Worm (Caenorhabditis elegans): ENCODE data around the gene sru-2.

Gene sru-2

DNA sequence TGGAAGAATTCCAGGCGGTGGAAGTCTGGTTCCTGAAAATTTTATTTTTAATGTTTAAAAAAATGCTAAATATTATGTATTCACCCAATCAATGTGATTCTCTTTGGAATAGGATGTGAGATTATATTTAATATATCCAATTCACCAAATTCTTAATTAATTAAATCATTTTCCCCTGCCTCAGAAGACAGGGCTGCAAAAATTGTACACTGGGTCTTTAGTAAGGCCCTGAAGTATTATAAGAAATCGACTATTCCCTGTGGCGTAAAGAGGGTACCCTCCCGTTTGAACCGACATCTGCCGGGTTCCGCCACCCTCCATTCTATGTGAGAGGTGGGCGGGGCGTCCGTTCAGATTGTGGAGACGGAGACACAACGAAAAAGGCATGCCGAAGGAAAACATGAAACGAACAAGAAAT lies 25.2 kb downstream of the sru-2 start:
- no peak for TF ChIP-seq cog-1 (tag; optimal IDR thresholded peaks at IDR 0.05)
- TF ChIP-seq med-1 (GFP tag; optimal IDR thresholded peaks at IDR 0.05; ENCODE audit: insufficient read depth), result no peak
- no peak for TF ChIP-seq flt-1 (GFP tag; IDR thresholded peaks at IDR 0.05)
- TF ChIP-seq tab-1 (GFP tag; IDR thresholded peaks at IDR 0.05), result no peak
- TF ChIP-seq klf-2 (GFP tag; conservative IDR thresholded peaks at IDR 0.05), result no peak
- TF ChIP-seq T22C8.4 (GFP tag; IDR thresholded peaks at IDR 0.05), result no peak
- TF ChIP-seq ztf-29 (GFP tag; IDR thresholded peaks at IDR 0.05), result no peak
- TF ChIP-seq ref-1 (GFP tag; conservative IDR thresholded peaks at IDR 0.05), result no peak
- no peak for TF ChIP-seq ztf-23 (GFP tag; IDR thresholded peaks at IDR 0.05)

DNA sequence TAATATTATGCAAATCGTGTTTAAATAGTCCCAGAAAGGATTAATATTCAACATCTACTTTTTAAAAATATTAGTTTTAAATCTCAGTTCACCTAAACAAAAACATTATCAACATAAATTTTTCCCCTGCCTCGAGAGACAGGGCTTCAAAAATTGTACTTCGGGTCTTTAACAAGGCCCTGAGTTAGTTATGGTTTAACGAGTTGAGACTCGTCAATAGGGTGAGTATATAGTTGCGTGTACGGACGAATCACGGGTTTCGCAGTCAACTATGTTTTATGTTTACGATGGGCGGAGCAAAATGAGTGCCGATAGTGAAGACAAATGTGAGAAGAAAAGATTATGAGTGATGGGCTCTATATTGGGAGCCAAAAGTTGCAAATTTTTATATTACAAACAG lies 25.6 kb downstream of the sru-2 start:
- TF ChIP-seq tab-1 (GFP tag; IDR thresholded peaks at IDR 0.05) (no peak), T22C8.4 (GFP tag; IDR thresholded peaks at IDR 0.05) (no peak), med-1 (GFP tag; optimal IDR thresholded peaks at IDR 0.05; ENCODE audit: insufficient read depth) (no peak), ztf-29 (GFP tag; IDR thresholded peaks at IDR 0.05) (no peak), cog-1 (tag; optimal IDR thresholded peaks at IDR 0.05) (no peak), klf-2 (GFP tag; conservative IDR thresholded peaks at IDR 0.05) (no peak), ztf-23 (GFP tag; IDR thresholded peaks at IDR 0.05) (no peak), flt-1 (GFP tag; IDR thresholded peaks at IDR 0.05) (no peak), ref-1 (GFP tag; conservative IDR thresholded peaks at IDR 0.05) (no peak)

DNA sequence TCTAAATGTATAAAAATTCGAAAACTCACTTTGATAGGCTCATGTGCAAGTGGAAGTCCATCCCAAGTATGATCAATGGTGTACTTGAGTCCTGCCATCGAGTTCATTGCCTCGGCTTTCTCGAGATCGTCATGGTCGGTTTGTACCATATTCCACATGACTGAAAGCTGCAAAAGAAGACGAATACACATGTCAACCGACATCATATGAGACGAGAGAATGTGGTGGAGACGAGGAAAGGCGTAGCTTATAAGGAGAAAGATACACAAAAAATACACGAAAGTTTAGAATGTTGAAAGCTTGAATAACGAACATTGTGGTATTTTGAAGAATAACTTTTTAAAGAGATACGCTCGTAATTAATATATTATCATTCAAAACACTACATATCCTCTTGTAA lies 26.8 kb downstream of the sru-2 start, which contains the start of gene C33A12.3:
TSS of gene C33A12.3 (minus strand) at position 167 of the 400 bp plus-strand sequence.
- TF ChIP-seq T22C8.4 (GFP tag; IDR thresholded peaks at IDR 0.05) (no peak), tab-1 (GFP tag; IDR thresholded peaks at IDR 0.05) (no peak), ref-1 (GFP tag; conservative IDR thresholded peaks at IDR 0.05) (no peak), med-1 (GFP tag; optimal IDR thresholded peaks at IDR 0.05; ENCODE audit: insufficient read depth) (no peak), klf-2 (GFP tag; conservative IDR thresholded peaks at IDR 0.05) (no peak), ztf-29 (GFP tag; IDR thresholded peaks at IDR 0.05) (no peak), ztf-23 (GFP tag; IDR thresholded peaks at IDR 0.05) (no peak), flt-1 (GFP tag; IDR thresholded peaks at IDR 0.05) (no peak), cog-1 (tag; optimal IDR thresholded peaks at IDR 0.05) (no peak)

DNA sequence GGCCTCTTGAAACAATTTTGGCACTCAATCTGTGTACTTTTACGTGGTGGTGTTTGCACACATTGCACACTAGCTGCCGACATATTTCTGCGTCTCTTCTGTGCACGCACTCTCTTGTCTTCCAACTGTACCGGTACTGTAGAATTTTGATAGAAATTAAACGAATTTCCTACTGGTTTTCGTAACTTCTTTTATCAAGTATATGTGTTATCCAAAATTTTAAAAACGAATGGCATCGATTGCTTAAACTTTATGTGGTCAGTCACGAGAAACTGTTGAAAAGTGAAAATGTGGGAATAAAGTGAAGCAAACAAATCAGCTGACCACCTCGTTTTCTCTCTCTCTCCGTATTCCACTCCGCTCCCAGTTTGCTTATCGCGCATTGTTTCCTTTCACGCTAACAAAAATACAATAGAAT lies 27.3 kb downstream of the sru-2 start:
- no peak for TF ChIP-seq med-1 (GFP tag; optimal IDR thresholded peaks at IDR 0.05; ENCODE audit: insufficient read depth)
- TF ChIP-seq klf-2 (GFP tag; conservative IDR thresholded peaks at IDR 0.05), result no peak
- TF ChIP-seq tab-1 (GFP tag; IDR thresholded peaks at IDR 0.05), result no peak
- TF ChIP-seq ref-1 (GFP tag; conservative IDR thresholded peaks at IDR 0.05), result no peak
- TF ChIP-seq ztf-23 (GFP tag; IDR thresholded peaks at IDR 0.05), result no peak
- no peak for TF ChIP-seq T22C8.4 (GFP tag; IDR thresholded peaks at IDR 0.05)
- TF ChIP-seq ztf-29 (GFP tag; IDR thresholded peaks at IDR 0.05), result no peak
- no peak for TF ChIP-seq flt-1 (GFP tag; IDR thresholded peaks at IDR 0.05)
- no peak for TF ChIP-seq cog-1 (tag; optimal IDR thresholded peaks at IDR 0.05)

DNA sequence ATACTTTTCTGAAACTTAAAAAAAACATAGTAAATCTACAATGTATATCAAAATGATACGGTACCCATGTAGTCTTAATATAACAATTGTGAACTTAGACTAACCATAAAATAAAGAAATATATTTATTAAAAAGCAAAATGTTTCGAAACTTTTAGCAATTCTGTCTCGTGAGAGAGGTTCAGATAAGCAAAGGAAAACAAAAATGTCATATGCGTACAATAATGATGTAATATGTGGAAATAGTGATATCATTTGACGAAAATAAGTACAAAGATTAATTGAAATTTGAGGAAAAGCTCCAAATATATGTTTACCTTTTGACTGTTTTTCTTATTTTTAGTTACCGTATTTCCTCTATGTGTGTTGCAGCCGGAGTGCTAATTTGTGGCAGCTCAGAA lies 28.1 kb downstream of the sru-2 start:
- TF ChIP-seq cog-1 (tag; optimal IDR thresholded peaks at IDR 0.05) (no peak), T22C8.4 (GFP tag; IDR thresholded peaks at IDR 0.05) (no peak), med-1 (GFP tag; optimal IDR thresholded peaks at IDR 0.05; ENCODE audit: insufficient read depth) (no peak), ztf-23 (GFP tag; IDR thresholded peaks at IDR 0.05) (no peak), ref-1 (GFP tag; conservative IDR thresholded peaks at IDR 0.05) (no peak), tab-1 (GFP tag; IDR thresholded peaks at IDR 0.05) (no peak), ztf-29 (GFP tag; IDR thresholded peaks at IDR 0.05) (no peak), klf-2 (GFP tag; conservative IDR thresholded peaks at IDR 0.05) (no peak), flt-1 (GFP tag; IDR thresholded peaks at IDR 0.05) (no peak)

DNA sequence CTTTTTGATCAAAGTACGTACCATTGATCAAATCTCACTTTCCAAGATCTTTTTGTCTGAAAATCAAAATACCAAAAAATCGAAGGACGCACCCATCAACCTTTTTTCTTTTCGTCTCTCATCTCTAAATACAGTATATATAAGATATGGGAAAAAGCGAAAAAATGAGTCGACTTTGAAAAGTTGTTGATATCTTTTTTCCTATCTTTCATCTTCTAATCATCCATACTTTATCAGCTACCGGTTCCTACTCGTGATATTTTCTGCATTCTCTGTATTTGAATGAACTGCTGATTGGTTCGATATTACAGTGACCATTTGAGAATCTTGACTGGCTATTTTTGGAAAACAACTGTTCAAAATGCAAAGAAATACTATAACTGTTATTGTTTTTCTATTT lies 30.8 kb downstream of the sru-2 start, which contains the start of gene C33A12.19:
TSS of gene C33A12.19 (plus strand) at position 169 of the 400 bp plus-strand sequence.
- no peak for TF ChIP-seq T22C8.4 (GFP tag; IDR thresholded peaks at IDR 0.05)
- no peak for TF ChIP-seq med-1 (GFP tag; optimal IDR thresholded peaks at IDR 0.05; ENCODE audit: insufficient read depth)
- no peak for TF ChIP-seq ref-1 (GFP tag; conservative IDR thresholded peaks at IDR 0.05)
- TF ChIP-seq flt-1 (GFP tag; IDR thresholded peaks at IDR 0.05), result no peak

DNA sequence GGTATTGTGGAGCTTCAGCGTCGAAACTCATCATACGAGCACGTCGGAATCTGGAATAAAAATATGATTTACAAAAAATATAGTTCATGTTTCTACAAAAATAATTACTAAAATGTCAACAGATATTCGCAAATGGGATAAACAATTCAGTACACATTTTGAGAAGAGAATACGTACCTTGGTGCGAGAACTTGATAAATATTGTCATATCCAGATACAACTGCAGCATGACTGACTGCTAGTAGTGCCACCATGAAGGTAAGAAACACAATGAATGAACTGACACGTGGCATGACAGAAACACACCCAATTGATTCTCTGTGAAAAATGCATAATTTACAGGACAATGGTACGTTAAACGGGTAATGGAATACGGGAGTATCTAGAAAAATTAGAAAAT lies 32.5 kb downstream of the sru-2 start, which contains the start of gene nlp-35:
TSS of gene nlp-35 (minus strand) at position 319 of the 400 bp plus-strand sequence.
- TF ChIP-seq ztf-23 (GFP tag; IDR thresholded peaks at IDR 0.05) (no peak), ref-1 (GFP tag; conservative IDR thresholded peaks at IDR 0.05) (no peak), flt-1 (GFP tag; IDR thresholded peaks at IDR 0.05) (no peak), cog-1 (tag; optimal IDR thresholded peaks at IDR 0.05) (no peak), ztf-29 (GFP tag; IDR thresholded peaks at IDR 0.05) (no peak), tab-1 (GFP tag; IDR thresholded peaks at IDR 0.05) (no peak), T22C8.4 (GFP tag; IDR thresholded peaks at IDR 0.05) (no peak), med-1 (GFP tag; optimal IDR thresholded peaks at IDR 0.05; ENCODE audit: insufficient read depth) (no peak), klf-2 (GFP tag; conservative IDR thresholded peaks at IDR 0.05) (no peak)

DNA sequence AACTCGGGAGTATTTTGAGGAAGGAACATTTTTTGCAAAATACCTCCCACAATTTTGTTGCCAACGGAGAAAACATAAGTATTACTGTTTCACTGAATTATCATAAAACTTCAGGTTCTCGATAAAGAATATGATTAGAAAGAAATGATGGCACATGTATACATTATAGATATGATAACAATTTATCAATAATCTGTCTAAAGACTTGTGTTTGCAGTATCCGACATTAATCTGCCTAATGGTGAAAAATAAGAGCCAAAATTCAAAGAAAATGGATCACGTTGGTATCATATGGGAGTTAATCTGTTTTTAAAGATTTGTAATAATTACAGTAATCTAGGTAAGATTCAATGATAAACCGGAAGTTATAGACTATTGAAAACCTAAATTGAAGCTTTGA lies 34.6 kb downstream of the sru-2 start:
- TF ChIP-seq klf-2 (GFP tag; conservative IDR thresholded peaks at IDR 0.05), result no peak
- no peak for TF ChIP-seq ztf-29 (GFP tag; IDR thresholded peaks at IDR 0.05)
- TF ChIP-seq flt-1 (GFP tag; IDR thresholded peaks at IDR 0.05), result no peak
- TF ChIP-seq cog-1 (tag; optimal IDR thresholded peaks at IDR 0.05), result no peak
- no peak for TF ChIP-seq tab-1 (GFP tag; IDR thresholded peaks at IDR 0.05)
- no peak for TF ChIP-seq med-1 (GFP tag; optimal IDR thresholded peaks at IDR 0.05; ENCODE audit: insufficient read depth)
- no peak for TF ChIP-seq ref-1 (GFP tag; conservative IDR thresholded peaks at IDR 0.05)
- no peak for TF ChIP-seq T22C8.4 (GFP tag; IDR thresholded peaks at IDR 0.05)
- TF ChIP-seq ztf-23 (GFP tag; IDR thresholded peaks at IDR 0.05), result no peak

DNA sequence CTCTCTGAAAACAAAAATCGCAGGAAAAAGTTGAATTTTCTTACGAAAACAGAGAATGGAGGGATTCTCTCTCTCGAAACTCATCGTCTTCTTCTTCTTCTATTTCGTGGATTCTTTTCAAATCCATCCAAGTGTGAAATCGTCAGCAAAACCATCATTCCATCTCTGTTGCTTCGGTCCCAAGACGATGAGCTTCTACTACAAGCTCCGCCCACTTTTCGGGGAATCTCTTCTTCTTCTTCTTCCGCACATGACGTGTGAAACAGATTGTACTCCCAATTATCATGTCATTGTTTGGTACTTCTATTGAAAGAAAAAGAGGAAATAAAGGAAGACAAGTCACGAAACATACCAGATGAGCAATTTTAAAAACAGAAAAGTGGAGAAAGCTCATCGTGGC lies 37.1 kb downstream of the sru-2 start:
- TF ChIP-seq ref-1 (GFP tag; conservative IDR thresholded peaks at IDR 0.05) (no peak), ztf-29 (GFP tag; IDR thresholded peaks at IDR 0.05) (no peak), klf-2 (GFP tag; conservative IDR thresholded peaks at IDR 0.05) (no peak), T22C8.4 (GFP tag; IDR thresholded peaks at IDR 0.05) (no peak), cog-1 (tag; optimal IDR thresholded peaks at IDR 0.05) (no peak), ztf-23 (GFP tag; IDR thresholded peaks at IDR 0.05) (no peak)
